Fruit fly (Drosophila melanogaster): Measurements from ENCODE around the gene CG3916.
A peak's percentile ranks its signal among the peaks of the same experiment; 100 is the strongest.

CG3916 gene

dm6 chr3R:12211552-12211951 is 17.7 kb upstream of the CG3916 start:
- TF ChIP-seq dl (GFP tag; optimal IDR thresholded peaks at IDR 0.05; ENCODE audit: insufficient read depth in 1 of 2, partially characterized antibody in 2 of 2) (no peak), brk (GFP tag; optimal IDR thresholded peaks at IDR 0.05) (no peak), psq (GFP tag; optimal IDR thresholded peaks at IDR 0.05) (no peak), sage (GFP tag; optimal IDR thresholded peaks at IDR 0.05) (no peak), pan (optimal IDR thresholded peaks at IDR 0.05) (no peak), fru (GFP tag; optimal IDR thresholded peaks at IDR 0.05) (no peak), CrebA (GFP tag; optimal IDR thresholded peaks at IDR 0.05; ENCODE audit: borderline replicate concordance) (no peak), Rel (GFP tag; optimal IDR thresholded peaks at IDR 0.05) (no peak), Rel (tag; optimal IDR thresholded peaks at IDR 0.05) (no peak), h (GFP tag; optimal IDR thresholded peaks at IDR 0.05) (no peak), OdsH (GFP tag; optimal IDR thresholded peaks at IDR 0.05) (no peak), usp (GFP tag; optimal IDR thresholded peaks at IDR 0.05) (no peak), rgr (GFP tag; optimal IDR thresholded peaks at IDR 0.05) (no peak), Myc (optimal IDR thresholded peaks at IDR 0.05) (no peak), jim (GFP tag; optimal IDR thresholded peaks at IDR 0.05) (no peak), ey (GFP tag; optimal IDR thresholded peaks at IDR 0.05) (no peak), Hr78 (GFP tag; optimal IDR thresholded peaks at IDR 0.05) (no peak), GATAd (GFP tag; optimal IDR thresholded peaks at IDR 0.05) (no peak), HLH106 (tag; optimal IDR thresholded peaks at IDR 0.05) (no peak), woc (GFP tag; optimal IDR thresholded peaks at IDR 0.05) (no peak), lola (GFP tag; optimal IDR thresholded peaks at IDR 0.05) (no peak)

- no peak for TF ChIP-seq Jra (GFP tag; optimal IDR thresholded peaks at IDR 0.05)
- no peak for TF ChIP-seq pan (optimal IDR thresholded peaks at IDR 0.05)
- TF ChIP-seq tai (GFP tag; optimal IDR thresholded peaks at IDR 0.05): no peak
- TF ChIP-seq N (GFP tag; optimal IDR thresholded peaks at IDR 0.05): no peak
- no peak for TF ChIP-seq lola (GFP tag; optimal IDR thresholded peaks at IDR 0.05)
- no peak for TF ChIP-seq CrebA (GFP tag; optimal IDR thresholded peaks at IDR 0.05; ENCODE audit: borderline replicate concordance)
- TF ChIP-seq Mio (GFP tag; optimal IDR thresholded peaks at IDR 0.05): no peak
- TF ChIP-seq fru (GFP tag; optimal IDR thresholded peaks at IDR 0.05): no peak
- no peak for TF ChIP-seq dl (GFP tag; optimal IDR thresholded peaks at IDR 0.05; ENCODE audit: insufficient read depth in 1 of 2, partially characterized antibody in 2 of 2)
- TF ChIP-seq psq (GFP tag; optimal IDR thresholded peaks at IDR 0.05): no peak
- TF ChIP-seq brk (GFP tag; optimal IDR thresholded peaks at IDR 0.05): no peak
- TF ChIP-seq Vsx2 (GFP tag; optimal IDR thresholded peaks at IDR 0.05; ENCODE audit: partially characterized antibody): no peak
- TF ChIP-seq jim (GFP tag; optimal IDR thresholded peaks at IDR 0.05): no peak
- TF ChIP-seq Hnf4 (GFP tag; optimal IDR thresholded peaks at IDR 0.05): no peak
- no peak for TF ChIP-seq CG32264 (GFP tag; optimal IDR thresholded peaks at IDR 0.05)
Measured at dm6 chr3R:12214201-12214600, 15.0 kb upstream of the CG3916 start, which contains the start of gene CG14742. CG14742 (plus strand) TSS chr3R:12214501.

dm6 chr3R:12219497-12219896 is 9.7 kb upstream of the CG3916 start, which contains the start of gene Cog1:
Cog1 (minus strand) TSS chr3R:12219686.
- no peak for TF ChIP-seq fru (GFP tag; optimal IDR thresholded peaks at IDR 0.05)
- no peak for TF ChIP-seq tai (GFP tag; optimal IDR thresholded peaks at IDR 0.05)
- peak; percentile 27 for TF ChIP-seq CrebA (GFP tag; optimal IDR thresholded peaks at IDR 0.05; ENCODE audit: borderline replicate concordance)
- TF ChIP-seq dl (GFP tag; optimal IDR thresholded peaks at IDR 0.05; ENCODE audit: insufficient read depth in 1 of 2, partially characterized antibody in 2 of 2): no peak
- TF ChIP-seq foxo (GFP tag; optimal IDR thresholded peaks at IDR 0.05): peak in 1 of 2 experiments; percentile 14
- no peak for TF ChIP-seq Rel (GFP tag; optimal IDR thresholded peaks at IDR 0.05)
- TF ChIP-seq Rel (tag; optimal IDR thresholded peaks at IDR 0.05): peak; percentile 94

dm6 chr3R:12221366-12221916 is 7.8 kb upstream of the CG3916 start, which contains the start of gene CG4860:
CG4860 (minus strand) TSS chr3R:12221464.
- TF ChIP-seq tai (GFP tag; optimal IDR thresholded peaks at IDR 0.05): no peak
- no peak for TF ChIP-seq Dfd (GFP tag; optimal IDR thresholded peaks at IDR 0.05)
- peak; percentile 86 for TF ChIP-seq Hr83 (GFP tag; optimal IDR thresholded peaks at IDR 0.05; ENCODE audit: poor library complexity, severe bottlenecking)
- peak; percentile 42 to 96 for TF ChIP-seq foxo (GFP tag; optimal IDR thresholded peaks at IDR 0.05)
- TF ChIP-seq Hr78 (GFP tag; optimal IDR thresholded peaks at IDR 0.05): no peak
- TF ChIP-seq Dif (GFP tag; optimal IDR thresholded peaks at IDR 0.05; ENCODE audit: partially characterized antibody): no peak
- peak; percentile 89 for TF ChIP-seq ey (GFP tag; optimal IDR thresholded peaks at IDR 0.05)
- peak; percentile 91 for TF ChIP-seq fru (GFP tag; optimal IDR thresholded peaks at IDR 0.05)
- TF ChIP-seq h (GFP tag; optimal IDR thresholded peaks at IDR 0.05): peak; percentile 93
- TF ChIP-seq woc (GFP tag; optimal IDR thresholded peaks at IDR 0.05): peak; percentile 73
- no peak for TF ChIP-seq pan (optimal IDR thresholded peaks at IDR 0.05)
- TF ChIP-seq rgr (GFP tag; optimal IDR thresholded peaks at IDR 0.05): peak; percentile 90
- TF ChIP-seq Rel (GFP tag; optimal IDR thresholded peaks at IDR 0.05): peak; percentile 35
- peak; percentile 98 for TF ChIP-seq Rel (tag; optimal IDR thresholded peaks at IDR 0.05)
- peak; percentile 64 for TF ChIP-seq GATAd (GFP tag; optimal IDR thresholded peaks at IDR 0.05)
- peak; percentile 85 for TF ChIP-seq Sp1 (GFP tag; optimal IDR thresholded peaks at IDR 0.05)
- TF ChIP-seq usp (GFP tag; optimal IDR thresholded peaks at IDR 0.05): no peak
- TF ChIP-seq Mio (GFP tag; optimal IDR thresholded peaks at IDR 0.05): peak; percentile 18
- TF ChIP-seq N (GFP tag; optimal IDR thresholded peaks at IDR 0.05): no peak
- TF ChIP-seq CG32264 (GFP tag; optimal IDR thresholded peaks at IDR 0.05): peak; percentile 79
- TF ChIP-seq lola (GFP tag; optimal IDR thresholded peaks at IDR 0.05): no peak
- peak; percentile 75 for TF ChIP-seq psq (GFP tag; optimal IDR thresholded peaks at IDR 0.05)
- peak; percentile 77 for TF ChIP-seq CrebA (GFP tag; optimal IDR thresholded peaks at IDR 0.05; ENCODE audit: borderline replicate concordance)
- TF ChIP-seq sage (GFP tag; optimal IDR thresholded peaks at IDR 0.05): peak; percentile 76
- peak; percentile 73 for TF ChIP-seq dsf (GFP tag; optimal IDR thresholded peaks at IDR 0.05; ENCODE audit: borderline replicate concordance)
- TF ChIP-seq OdsH (GFP tag; optimal IDR thresholded peaks at IDR 0.05): peak; percentile 88
- peak; percentile 88 for TF ChIP-seq HLH106 (tag; optimal IDR thresholded peaks at IDR 0.05)
- peak; percentile 58 for TF ChIP-seq dmrt93B (GFP tag; optimal IDR thresholded peaks at IDR 0.05)
- peak; percentile 70 for TF ChIP-seq CG9705 (GFP tag; optimal IDR thresholded peaks at IDR 0.05)
- peak; percentile 79 for TF ChIP-seq Jra (GFP tag; optimal IDR thresholded peaks at IDR 0.05)
- peak; percentile 48 for TF ChIP-seq jim (GFP tag; optimal IDR thresholded peaks at IDR 0.05)
- TF ChIP-seq sv (GFP tag; optimal IDR thresholded peaks at IDR 0.05): peak; percentile 85
- peak; percentile 91 for TF ChIP-seq br (GFP tag; optimal IDR thresholded peaks at IDR 0.05)

Measured in whole organism, wandering third instar larva.